Worm (Caenorhabditis elegans): ENCODE data around the gene sup-1.

DNA sequence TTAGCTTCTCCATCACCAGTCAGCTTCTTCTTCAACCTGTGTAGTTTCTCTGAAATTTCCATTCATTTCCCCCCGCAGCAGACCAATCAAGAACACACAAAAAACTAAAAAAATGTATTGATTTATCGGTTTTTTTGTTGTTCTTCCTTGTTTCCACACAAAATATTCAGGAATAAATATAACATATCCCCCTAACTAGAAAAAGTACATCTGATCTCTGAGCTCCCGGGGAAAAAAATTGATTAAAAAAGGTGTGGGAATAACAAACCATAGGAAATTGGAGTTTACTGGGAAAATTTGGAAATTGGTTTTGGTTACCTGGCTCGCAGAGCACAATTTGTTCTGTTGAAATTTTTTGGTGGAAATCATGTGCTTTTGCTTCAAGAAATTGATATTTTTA is 42.5 kb downstream of the sup-1 start, which contains the start of gene Y41C4A.22:
- TF ChIP-seq tra-4 (tag; optimal IDR thresholded peaks at IDR 0.05), result no peak
- TF ChIP-seq B0310.2 (tag; optimal IDR thresholded peaks at IDR 0.05), result no peak
- TF ChIP-seq ceh-13 (GFP tag; optimal IDR thresholded peaks at IDR 0.05), result no peak
- no peak for TF ChIP-seq hnd-1 (tag; optimal IDR thresholded peaks at IDR 0.05)
- no peak for TF ChIP-seq ama-1 (optimal IDR thresholded peaks at IDR 0.05)
- no peak for TF ChIP-seq flt-1 (GFP tag; IDR thresholded peaks at IDR 0.05)
- TF ChIP-seq ets-7 (tag; optimal IDR thresholded peaks at IDR 0.05), result no peak
- TF ChIP-seq scrt-1 (GFP tag; IDR thresholded peaks at IDR 0.05), result no peak
- no peak for TF ChIP-seq tbx-11 (GFP tag; IDR thresholded peaks at IDR 0.05)
- no peak for TF ChIP-seq hmbx-1 (tag; optimal IDR thresholded peaks at IDR 0.05)
- no peak for TF ChIP-seq tbx-37 (GFP tag; conservative IDR thresholded peaks at IDR 0.05)
- TF ChIP-seq pes-1 (GFP tag; IDR thresholded peaks at IDR 0.05), result no peak
